Worm (Caenorhabditis elegans): ENCODE measurements around the gene gtbp-1.

- no peak for TF ChIP-seq egl-44 (GFP tag; IDR thresholded peaks at IDR 0.05)
- TF ChIP-seq unc-62 (GFP tag; optimal IDR thresholded peaks at IDR 0.05) = no peak
- no peak for TF ChIP-seq nhr-27 (tag; optimal IDR thresholded peaks at IDR 0.05)
- TF ChIP-seq nfya-1 (tag; optimal IDR thresholded peaks at IDR 0.05; ENCODE audit: borderline replicate concordance, insufficient read depth) = no peak
- no peak for TF ChIP-seq dpl-1 (GFP tag; optimal IDR thresholded peaks at IDR 0.05)
- no peak for TF ChIP-seq C06A6.2 (GFP tag; conservative IDR thresholded peaks at IDR 0.05)
- TF ChIP-seq hmg-1.2 (GFP tag; IDR thresholded peaks at IDR 0.05) = no peak
- no peak for TF ChIP-seq aptf-3 (GFP tag; IDR thresholded peaks at IDR 0.05)
- TF ChIP-seq Y56A3A.18 (GFP tag; IDR thresholded peaks at IDR 0.05) = no peak
- TF ChIP-seq F57A8.1 (GFP tag; optimal IDR thresholded peaks at IDR 0.05) = no peak
- TF ChIP-seq egrh-3 (GFP tag; IDR thresholded peaks at IDR 0.05) = no peak
- no peak for TF ChIP-seq F57C9.4 (tag; optimal IDR thresholded peaks at IDR 0.05)
Measured at ce11 chrIV:10128446-10128845, 310 bp downstream of the gtbp-1 start.

Data from whole organism, young adult.